Fruit fly (Drosophila melanogaster) whole organism, prepupa: Measurements from ENCODE around the gene Coq7.

Experiments used
- Blimp-1 ChIP-seq: fragments of 200-800 bp; sonication (Bioruptor generic); optimal IDR thresholded peaks from 3 replicates; lab custom pipeline; 2017; ENCODE audit warnings: missing biosample characterization, missing genetic modification characterization, mild to moderate bottlenecking, moderate library complexity, missing genetic modification reagents
- CG10631 ChIP-seq: fragments of 200-800 bp; sonication (Bioruptor generic); optimal IDR thresholded peaks from 2 replicates; lab custom pipeline; 2016; ENCODE audit warnings: missing biosample characterization, missing genetic modification characterization
- CG10669 ChIP-seq: fragments of 200-800 bp; sonication (Bioruptor generic); optimal IDR thresholded peaks from 3 replicates; lab custom pipeline; 2018; ENCODE audit warnings: missing biosample characterization, mild to moderate bottlenecking, missing genetic modification characterization, moderate library complexity
- CG11294 ChIP-seq: fragments of 200-800 bp; sonication (Bioruptor generic); IDR thresholded peaks from 2 replicates; pipeline ENCODE4 v1.3.6; 2022; ENCODE audit warnings: missing biosample characterization, missing genetic modification characterization
- CG1621 ChIP-seq: fragments of 200-800 bp; sonication (Bioruptor generic); optimal IDR thresholded peaks from 3 replicates; lab custom pipeline; 2018; ENCODE audit warnings: missing biosample characterization, mild to moderate bottlenecking, missing genetic modification characterization
- CG16779 ChIP-seq: fragments of 200-800 bp; sonication (Bioruptor generic); optimal IDR thresholded peaks from 3 replicates; lab custom pipeline; 2017; ENCODE audit warnings: missing biosample characterization, mild to moderate bottlenecking, missing genetic modification characterization
- CG3032 ChIP-seq: fragments of 200-800 bp; optimal IDR thresholded peaks from 2 replicates; lab custom pipeline; 2019; ENCODE audit warnings: missing biosample characterization, mild to moderate bottlenecking, missing genetic modification characterization, moderate library complexity
- CG31627 ChIP-seq: fragments of 200-800 bp; sonication (Bioruptor generic); optimal IDR thresholded peaks from 3 replicates; lab custom pipeline; 2016; ENCODE audit warnings: missing biosample characterization, missing genetic modification characterization
- CG32006 ChIP-seq: fragments of 200-800 bp; sonication (Bioruptor generic); optimal IDR thresholded peaks from 3 replicates; lab custom pipeline; 2017; ENCODE audit warnings: missing biosample characterization, mild to moderate bottlenecking, missing genetic modification characterization
- CG34406 ChIP-seq: fragments of 200-800 bp; sonication (Bioruptor generic); optimal IDR thresholded peaks from 3 replicates; lab custom pipeline; 2016; ENCODE audit warnings: missing biosample characterization, missing genetic modification characterization
- CG4318 ChIP-seq: fragments of 200-800 bp; sonication (Bioruptor generic); optimal IDR thresholded peaks from 3 replicates; lab custom pipeline; 2017; ENCODE audit warnings: missing biosample characterization, mild to moderate bottlenecking, missing genetic modification characterization
- CG6163 ChIP-seq: fragments of 200-800 bp; sonication (Bioruptor generic); IDR thresholded peaks from 3 replicates; pipeline ENCODE4 v1.3.6; 2022; ENCODE audit warnings: missing biosample characterization, missing genetic modification characterization
- CG6276 ChIP-seq: fragments of 200-800 bp; sonication (Bioruptor generic); optimal IDR thresholded peaks from 2 replicates; lab custom pipeline; 2017; ENCODE audit warnings: missing biosample characterization, mild to moderate bottlenecking, missing genetic modification characterization
- CG6792 ChIP-seq: fragments of 200-800 bp; sonication (Bioruptor generic); optimal IDR thresholded peaks from 3 replicates; lab custom pipeline; 2016; ENCODE audit warnings: missing biosample characterization, missing genetic modification characterization
- CG7368 ChIP-seq: fragments of 200-800 bp; sonication (Bioruptor generic); optimal IDR thresholded peaks from 3 replicates; lab custom pipeline; 2016; ENCODE audit warnings: missing biosample characterization, missing genetic modification characterization
- CG8119 ChIP-seq: fragments of 200-800 bp; sonication (Bioruptor generic); IDR thresholded peaks from 3 replicates; pipeline ENCODE4 v1.3.6; 2022; ENCODE audit warnings: missing biosample characterization, missing genetic modification characterization
- CG8319 ChIP-seq: fragments of 200-800 bp; sonication (Bioruptor generic); optimal IDR thresholded peaks from 3 replicates; lab custom pipeline; 2016; ENCODE audit warnings: missing biosample characterization, missing genetic modification characterization
- CG8632 ChIP-seq: fragments of 200-800 bp; sonication (Bioruptor generic); optimal IDR thresholded peaks from 3 replicates; lab custom pipeline; 2016; ENCODE audit warnings: missing biosample characterization, missing genetic modification characterization
- CG9139 ChIP-seq: fragments of 200-800 bp; sonication (Bioruptor generic); optimal IDR thresholded peaks from 3 replicates; lab custom pipeline; 2017; ENCODE audit warnings: missing biosample characterization, mild to moderate bottlenecking, missing genetic modification characterization
- Eip75B ChIP-seq: fragments of 200-800 bp; sonication (Bioruptor generic); optimal IDR thresholded peaks from 3 replicates; lab custom pipeline; 2016; ENCODE audit warnings: missing biosample characterization, missing genetic modification characterization
- Eip78C ChIP-seq: fragments of 200-800 bp; sonication (Bioruptor generic); peaks from one replicate; lab custom pipeline; 2016; ENCODE audit warnings: missing biosample characterization, missing genetic modification characterization
- Eip93F ChIP-seq: fragments of 200-800 bp; sonication (Bioruptor generic); optimal IDR thresholded peaks from 2 replicates; lab custom pipeline; 2016; ENCODE audit warnings: missing biosample characterization, mild to moderate bottlenecking, missing genetic modification characterization
- Ets96B ChIP-seq: fragments of 200-800 bp; optimal IDR thresholded peaks from 2 replicates; lab custom pipeline; 2019; ENCODE audit warnings: missing biosample characterization, mild to moderate bottlenecking, missing genetic modification characterization, moderate library complexity
- Gug ChIP-seq: fragments of 200-800 bp; sonication (Bioruptor generic); IDR thresholded peaks from 2 replicates; pipeline ENCODE4 v1.3.6; 2022; ENCODE audit warnings: missing biosample characterization, missing genetic modification characterization
- Hr38 ChIP-seq: sonication (Bioruptor generic); optimal IDR thresholded peaks from 2 replicates; lab custom pipeline; 2016; ENCODE audit warnings: missing biosample characterization, missing genetic modification characterization
- Hr39 ChIP-seq: fragments of 200-800 bp; sonication (Bioruptor generic); optimal IDR thresholded peaks from 2 replicates; lab custom pipeline; 2016; ENCODE audit warnings: missing biosample characterization, missing genetic modification characterization
- Met ChIP-seq: fragments of 200-800 bp; sonication (Bioruptor generic); optimal IDR thresholded peaks from 3 replicates; lab custom pipeline; 2016; ENCODE audit warnings: missing biosample characterization, missing genetic modification characterization
- OdsH ChIP-seq: fragments of 200-800 bp; sonication (Bioruptor generic); optimal IDR thresholded peaks from 3 replicates; lab custom pipeline; 2016; ENCODE audit warnings: missing biosample characterization, missing genetic modification characterization
- Smox ChIP-seq: fragments of 200-800 bp; sonication (Bioruptor generic); optimal IDR thresholded peaks from 3 replicates; lab custom pipeline; 2016; ENCODE audit warnings: missing biosample characterization, missing genetic modification characterization
- Sox102F ChIP-seq: fragments of 200-800 bp; sonication (Bioruptor generic); optimal IDR thresholded peaks from 2 replicates; lab custom pipeline; 2016; ENCODE audit warnings: missing biosample characterization, mild to moderate bottlenecking, missing genetic modification characterization
- Sox14 ChIP-seq: fragments of 200-800 bp; sonication (Bioruptor generic); optimal IDR thresholded peaks from 3 replicates; lab custom pipeline; 2016; ENCODE audit warnings: missing biosample characterization, missing genetic modification characterization
- Sox15 ChIP-seq: fragments of 200-800 bp; sonication (Bioruptor generic); optimal IDR thresholded peaks from 3 replicates; lab custom pipeline; 2016; ENCODE audit warnings: missing biosample characterization, missing genetic modification characterization
- achi ChIP-seq: fragments of 200-800 bp; sonication (Bioruptor generic); optimal IDR thresholded peaks from 3 replicates; lab custom pipeline; 2016; ENCODE audit warnings: missing biosample characterization, missing genetic modification characterization
- acj6 ChIP-seq: fragments of 200-800 bp; sonication (Bioruptor generic); optimal IDR thresholded peaks from 3 replicates; lab custom pipeline; 2016; ENCODE audit warnings: missing biosample characterization, missing genetic modification characterization
- dac ChIP-seq: fragments of 200-800 bp; sonication (Bioruptor generic); optimal IDR thresholded peaks from 2 replicates; lab custom pipeline; 2017; ENCODE audit warnings: missing biosample characterization, mild to moderate bottlenecking, missing genetic modification characterization
- eg ChIP-seq: fragments of 200-800 bp; sonication (Bioruptor generic); IDR thresholded peaks from 3 replicates; pipeline ENCODE4 v1.3.6; 2022; ENCODE audit warnings: missing biosample characterization, missing genetic modification characterization
- esn ChIP-seq: fragments of 200-800 bp; sonication (Bioruptor generic); optimal IDR thresholded peaks from 2 replicates; lab custom pipeline; 2016; ENCODE audit warnings: missing biosample characterization, mild to moderate bottlenecking, missing genetic modification characterization, moderate library complexity
- fkh ChIP-seq: fragments of 200-800 bp; sonication (Bioruptor generic); optimal IDR thresholded peaks from 3 replicates; lab custom pipeline; 2017; ENCODE audit warnings: missing biosample characterization, mild to moderate bottlenecking, missing genetic modification characterization, moderate library complexity
- lz ChIP-seq: fragments of 200-800 bp; sonication (Bioruptor generic); optimal IDR thresholded peaks from 3 replicates; lab custom pipeline; 2016; ENCODE audit warnings: missing biosample characterization, missing genetic modification characterization
- net ChIP-seq: fragments of 200-800 bp; sonication (Bioruptor generic); optimal IDR thresholded peaks from 3 replicates; lab custom pipeline; 2016; ENCODE audit warnings: missing biosample characterization, missing genetic modification characterization
- pdm3 ChIP-seq: fragments of 200-800 bp; sonication (Bioruptor generic); optimal IDR thresholded peaks from 3 replicates; lab custom pipeline; 2016; ENCODE audit warnings: missing biosample characterization, missing genetic modification characterization
- vri ChIP-seq: fragments of 200-800 bp; sonication (Bioruptor generic); optimal IDR thresholded peaks from 3 replicates; lab custom pipeline; 2016; ENCODE audit warnings: missing biosample characterization, mild to moderate bottlenecking, missing genetic modification characterization

Gene Coq7

dm6 chrX:6745547-6745946, 25.5 kb upstream of the Coq7 start (continued):
- TF ChIP-seq CG10669 (GFP tag; lab: Kevin White, UChicago) (peak; percentile 57), Hr39 (GFP tag; lab: Kevin White, UChicago) (peak; percentile 18), dac (no peak), CG9139 (GFP tag; lab: Kevin White, UChicago) (no peak), vri (no peak), fkh (GFP tag; lab: Kevin White, UChicago) (no peak), Met (GFP tag; lab: Kevin White, UChicago) (peak; percentile 58), eg (GFP tag; lab: Robert Waterston, UW) (peak; percentile 71), CG32006 (peak; percentile 57), Sox14 (GFP tag; lab: Kevin White, UChicago) (peak; percentile 72), CG11294 (peak; percentile 27; the same call in 1 of the 2 replicates), Eip75B (GFP tag; lab: Kevin White, UChicago) (peak; percentile 50), Eip78C (GFP tag; lab: Kevin White, UChicago) (peak; percentile 65), Ets96B (peak; percentile 55), OdsH (peak; percentile 39), CG4318 (GFP tag; lab: Kevin White, UChicago) (peak; percentile 18), CG1621 (tag; lab: Kevin White, UChicago) (peak; percentile 7), Eip93F (GFP tag; lab: Kevin White, UChicago) (no peak), CG6276 (no peak), Sox15 (no peak)

DNA sequence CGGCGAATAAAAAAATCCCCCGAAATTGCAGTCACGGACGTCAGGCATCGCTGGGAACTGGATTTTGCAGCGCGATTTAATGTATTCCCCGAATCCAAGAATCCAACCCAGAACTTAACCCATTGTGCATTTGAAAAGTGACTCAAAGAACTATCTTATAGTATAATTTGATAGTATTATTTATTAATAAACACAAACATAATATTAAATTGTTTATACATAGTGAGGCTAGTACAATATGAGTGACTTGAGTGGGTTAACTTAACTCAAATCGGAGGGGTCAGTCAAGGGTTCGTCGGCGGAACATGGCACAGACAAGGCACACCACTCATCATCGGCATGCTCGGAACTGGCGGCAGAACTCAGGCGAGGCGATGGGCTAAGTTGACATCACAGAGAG, 24.8 kb upstream of the Coq7 start:
- TF ChIP-seq CG3032 (tag; lab: Kevin White, UChicago) (peak; percentile 51), pdm3 (peak; percentile 25), achi (GFP tag; lab: Kevin White, UChicago) (peak; percentile 28), CG1621 (tag; lab: Kevin White, UChicago) (peak; percentile 11), CG10631 (GFP tag; lab: Kevin White, UChicago) (peak; percentile 1), Hr39 (GFP tag; lab: Kevin White, UChicago) (peak; percentile 30), Ets96B (peak; percentile 37), Met (GFP tag; lab: Kevin White, UChicago) (peak; percentile 20), Sox102F (GFP tag; lab: Kevin White, UChicago) (peak; percentile 36), Hr38 (GFP tag; lab: Kevin White, UChicago) (no peak), acj6 (GFP tag; lab: Kevin White, UChicago) (peak; percentile 51), Smox (peak; percentile 75), CG34406 (peak; percentile 29), esn (GFP tag; lab: Kevin White, UChicago) (peak; percentile 61), CG31627 (GFP tag; lab: Kevin White, UChicago) (peak; percentile 13), CG7368 (peak; percentile 7), CG10669 (GFP tag; lab: Kevin White, UChicago) (peak; percentile 25), CG8632 (peak; percentile 27), lz (GFP tag; lab: Kevin White, UChicago) (no peak), vri (peak; percentile 17), CG6792 (GFP tag; lab: Kevin White, UChicago) (peak; percentile 12), CG6163 (GFP tag; lab: Robert Waterston, UW) (no peak), CG8119 (GFP tag; lab: Robert Waterston, UW) (no peak), net (GFP tag; lab: Kevin White, UChicago) (peak; percentile 15), CG9139 (GFP tag; lab: Kevin White, UChicago) (peak; percentile 1), Blimp-1 (GFP tag; lab: Kevin White, UChicago) (no peak), Gug (GFP tag; lab: Robert Waterston, UW) (no peak), OdsH (peak; percentile 34), CG8319 (GFP tag; lab: Kevin White, UChicago) (no peak), CG16779 (tag; lab: Kevin White, UChicago) (no peak)
